Worm (Caenorhabditis elegans) whole organism, mixed stage, embryonic: ENCODE measurements around the gene alfa-1.

Experiments used
- drap-1 ChIP-seq: fragments of 200-800 bp; sonication (Bioruptor generic); optimal IDR thresholded peaks from 3 replicates; lab custom pipeline; 2018; ENCODE audit warnings: mild to moderate bottlenecking, missing genetic modification characterization, missing compliant biosample characterization
- lsy-2 ChIP-seq: fragments of 150-350 bp; optimal IDR thresholded peaks from 2 replicates; lab custom pipeline; 2014; ENCODE audit warnings: missing biosample characterization, missing genetic modification characterization
- nhr-12 ChIP-seq: fragments of 150-350 bp; optimal IDR thresholded peaks from 2 replicates; lab custom pipeline; 2014; ENCODE audit warnings: missing biosample characterization, missing genetic modification characterization
- snpc-4 ChIP-seq: fragments of 150-350 bp; optimal IDR thresholded peaks from 2 replicates; lab custom pipeline; 2014; ENCODE audit warnings: missing biosample characterization, missing genetic modification characterization
- unc-39 ChIP-seq: fragments of 150-350 bp; optimal IDR thresholded peaks from 2 replicates; lab custom pipeline; 2014; ENCODE audit warnings: missing biosample characterization, missing genetic modification characterization
- unc-62 ChIP-seq: fragments of 150-350 bp; optimal IDR thresholded peaks from 2 replicates; lab custom pipeline; 2014; ENCODE audit warnings: missing biosample characterization, missing genetic modification reagents, missing genetic modification characterization

- TF ChIP-seq nhr-12 (no peak), unc-39 (tag; lab: Kevin White, UChicago) (no peak), drap-1 (GFP tag; lab: Kevin White, UChicago) (no peak), snpc-4 (tag; lab: Kevin White, UChicago) (no peak), lsy-2 (tag; lab: Kevin White, UChicago) (no peak), unc-62 (GFP tag; lab: Kevin White, UChicago) (no peak)
Observed at ce11 chrII:7698406-7698805, 36.1 kb upstream of the alfa-1 start, which contains the start of gene B0495.5.
